Worm (Caenorhabditis elegans) whole organism, L1 larva: ENCODE results near the gene T23B12.5.

Source experiments
- Y116A8C.19 ChIP-seq: sonication (generic microtip); optimal IDR thresholded peaks from 2 replicates; lab custom pipeline; 2016; ENCODE audit warnings: missing compliant biosample characterization, missing genetic modification characterization, borderline replicate concordance
- ama-1 ChIP-seq: fragments of 150-350 bp; optimal IDR thresholded peaks from 2 replicates; lab custom pipeline; 2014
- blmp-1 ChIP-seq: fragments of 150-350 bp; optimal IDR thresholded peaks from 2 replicates; lab custom pipeline; 2014; ENCODE audit warnings: missing biosample characterization, missing genetic modification characterization
- egl-13 ChIP-seq: sonication (generic microtip); optimal IDR thresholded peaks from 2 replicates; lab custom pipeline; 2016; ENCODE audit warnings: missing genotype, missing genetic modification reagents, missing genetic modification characterization, missing compliant biosample characterization
- elt-3 ChIP-seq, 6 experiments: fragments of 150-350 bp in 1 of 6; sonication (generic microtip); optimal IDR thresholded peaks; 2 replicates each; lab custom pipeline; 2017 to 2018; ENCODE audit warnings: missing biosample characterization in 6 of 6, missing genetic modification characterization in 6 of 6, inconsistent platforms in 1 of 6
- ets-5 ChIP-seq: fragments of 200-800 bp; sonication (Bioruptor generic); IDR thresholded peaks from 2 replicates; pipeline ENCODE4 v1.3.6; 2022; ENCODE audit warnings: missing genetic modification characterization, missing compliant biosample characterization
- grh-1 ChIP-seq: fragments of 200-800 bp; sonication (Bioruptor generic); IDR thresholded peaks from 2 replicates; pipeline ENCODE4 v1.3.6; 2022; ENCODE audit warnings: missing genetic modification reagents, missing genetic modification characterization, missing compliant biosample characterization
- hlh-17 ChIP-seq: fragments of 200-800 bp; sonication (Bioruptor generic); optimal IDR thresholded peaks from 2 replicates; lab custom pipeline; 2018; ENCODE audit warnings: missing genetic modification characterization, mild to moderate bottlenecking, missing compliant biosample characterization, moderate library complexity, borderline replicate concordance
- hpl-2 ChIP-seq: fragments of 150-350 bp; optimal IDR thresholded peaks from 2 replicates; lab custom pipeline; 2014; ENCODE audit warnings: missing biosample characterization, missing genetic modification reagents, missing genetic modification characterization
- irx-1 ChIP-seq: sonication (generic microtip); optimal IDR thresholded peaks from 2 replicates; lab custom pipeline; 2016; ENCODE audit warnings: missing genetic modification characterization, missing compliant biosample characterization
- lin-14 ChIP-seq: fragments of 200-800 bp; sonication (Bioruptor generic); optimal IDR thresholded peaks from 2 replicates; lab custom pipeline; 2018; ENCODE audit warnings: mild to moderate bottlenecking, missing genetic modification characterization, moderate library complexity, missing compliant biosample characterization
- lin-15B ChIP-seq: fragments of 150-350 bp; sonication (generic microtip); optimal IDR thresholded peaks from 3 replicates; lab custom pipeline; 2014; ENCODE audit warnings: missing biosample characterization, missing genetic modification characterization
- mdl-1 ChIP-seq, 2 experiments: fragments of 150-350 bp; optimal IDR thresholded peaks; 2 replicates each; lab custom pipeline; 2014 to 2017; ENCODE audit warnings: missing biosample characterization in 2 of 2, missing genetic modification characterization in 2 of 2, inconsistent platforms in 1 of 2
- nhr-12 ChIP-seq: sonication (generic microtip); optimal IDR thresholded peaks from 2 replicates; lab custom pipeline; 2017; ENCODE audit warnings: missing biosample characterization, missing genetic modification characterization
- nhr-19 ChIP-seq: fragments of 200-800 bp; sonication (Bioruptor generic); conservative IDR thresholded peaks from 2 replicates; pipeline ENCODE4 v1.3.6; 2022; ENCODE audit warnings: missing genetic modification characterization, missing compliant biosample characterization
- nhr-20 ChIP-seq: sonication (generic microtip); optimal IDR thresholded peaks from 2 replicates; lab custom pipeline; 2016; ENCODE audit warnings: mild to moderate bottlenecking, missing genetic modification characterization, missing compliant biosample characterization
- nhr-77 ChIP-seq: fragments of 150-350 bp; optimal IDR thresholded peaks from 2 replicates; lab custom pipeline; 2014; ENCODE audit warnings: missing biosample characterization, missing genetic modification characterization
- nhr-85 ChIP-seq: sonication (generic microtip); peaks from one replicate; lab custom pipeline; 2016; ENCODE audit warnings: missing genetic modification characterization, inconsistent platforms, missing compliant biosample characterization
- pqm-1 ChIP-seq: sonication (generic microtip); optimal IDR thresholded peaks from 3 replicates; lab custom pipeline; 2017; ENCODE audit warnings: missing biosample characterization, missing genetic modification characterization
- sup-37 ChIP-seq: fragments of 200-800 bp; sonication (Bioruptor generic); optimal IDR thresholded peaks from 2 replicates; lab custom pipeline; 2018; ENCODE audit warnings: mild to moderate bottlenecking, missing genetic modification characterization, missing compliant biosample characterization
- unc-62 ChIP-seq: fragments of 150-350 bp; optimal IDR thresholded peaks from 2 replicates; lab custom pipeline; 2014; ENCODE audit warnings: missing biosample characterization, missing genetic modification reagents, missing genetic modification characterization
- zag-1 ChIP-seq: fragments of 150-350 bp; optimal IDR thresholded peaks from 2 replicates; lab custom pipeline; 2014; ENCODE audit warnings: missing biosample characterization, missing genetic modification characterization
- zip-4 ChIP-seq: fragments of 200-800 bp; sonication (Bioruptor generic); optimal IDR thresholded peaks from 2 replicates; lab custom pipeline; 2018; ENCODE audit warnings: mild to moderate bottlenecking, missing genetic modification characterization, moderate library complexity, missing compliant biosample characterization

The T23B12.5 gene

DNA sequence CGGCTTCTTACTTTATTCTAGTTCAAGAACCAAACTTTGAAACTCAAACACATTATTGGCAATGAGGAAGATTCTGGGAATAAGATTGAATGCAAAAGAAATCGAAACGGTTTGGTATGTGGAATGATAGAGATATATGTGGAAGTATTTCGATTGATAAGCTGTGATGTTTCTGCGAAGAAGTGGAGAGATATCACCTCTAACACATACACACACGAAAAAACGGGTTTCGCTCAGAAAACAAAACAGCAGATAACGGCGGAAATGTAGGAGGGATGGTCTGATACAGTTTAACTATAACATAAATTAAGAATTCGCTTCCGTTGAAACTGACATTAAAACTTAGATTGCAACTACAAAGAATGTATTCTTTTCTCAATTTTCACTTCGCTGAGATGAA, 46.6 kb downstream of the T23B12.5 start:
- no peak for TF ChIP-seq hpl-2 (GFP tag; lab: Kevin White, UChicago)
- TF ChIP-seq lin-14 (GFP tag; lab: Kevin White, UChicago): peak; percentile 41
- peak; percentile 89 for TF ChIP-seq blmp-1 (tag; lab: Kevin White, UChicago)
- TF ChIP-seq lin-15B (tag; lab: Kevin White, UChicago): no peak
- TF ChIP-seq ama-1: no peak
- TF ChIP-seq unc-62: no peak
- no peak for TF ChIP-seq pqm-1 (tag; lab: Kevin White, UChicago)
- no peak for TF ChIP-seq Y116A8C.19 (tag; lab: Kevin White, UChicago)
- TF ChIP-seq sup-37 (GFP tag; lab: Kevin White, UChicago): no peak
- TF ChIP-seq nhr-19 (GFP tag; lab: Robert Waterston, UW): 0 out of 2 replicates have a peak, but pooled peaks have one; percentile 9
- TF ChIP-seq ets-5 (GFP tag; lab: Robert Waterston, UW): no peak
- peak; percentile 16 for TF ChIP-seq nhr-20
- peak; percentile 34 to 90 (median 74) for TF ChIP-seq elt-3 (tag; optimal IDR thresholded peaks at IDR 0.05; lab: Kevin White, UChicago)
- no peak for TF ChIP-seq egl-13 (tag; lab: Kevin White, UChicago)
- TF ChIP-seq grh-1 (GFP tag; lab: Robert Waterston, UW): peak; percentile 41; the same call in 1 of the 2 replicates
- no peak for TF ChIP-seq nhr-12 (tag; lab: Kevin White, UChicago)
- TF ChIP-seq nhr-77 (tag; lab: Kevin White, UChicago): no peak
- TF ChIP-seq zag-1 (tag; lab: Kevin White, UChicago): no peak
- no peak for TF ChIP-seq irx-1 (tag; lab: Kevin White, UChicago)
- peak; percentile 61 for TF ChIP-seq nhr-85 (tag; lab: Kevin White, UChicago)

DNA sequence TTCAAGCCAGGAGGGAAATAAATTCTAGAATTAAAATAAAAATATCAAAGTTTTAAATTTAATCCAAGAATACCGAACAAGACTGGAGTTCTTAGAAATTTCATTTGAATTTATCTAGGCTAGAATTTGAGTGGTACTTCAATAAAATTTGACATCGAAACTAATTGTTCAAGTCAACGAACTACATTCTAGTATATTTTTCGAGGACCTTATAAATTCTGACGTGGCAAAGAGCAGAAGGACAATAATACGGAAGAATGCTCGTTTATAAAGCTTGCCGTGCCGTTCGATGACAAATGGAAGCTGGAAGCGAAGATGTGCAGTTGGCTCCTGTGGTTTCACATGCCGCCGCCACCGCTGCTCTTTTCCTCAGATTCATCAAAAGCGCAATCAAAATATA, 47.0 kb downstream of the T23B12.5 start:
- no peak for TF ChIP-seq mdl-1 (tag; optimal IDR thresholded peaks at IDR 0.05; lab: Kevin White, UChicago)
- no peak for TF ChIP-seq zip-4 (GFP tag; lab: Kevin White, UChicago)
- TF ChIP-seq hlh-17 (GFP tag; lab: Kevin White, UChicago): no peak
